Worm (Caenorhabditis elegans): ENCODE measurements around the gene ucr-2.2.

Gene ucr-2.2

ce11 chrX:15181454-15181853 lies 7.8 kb downstream of the ucr-2.2 start, which contains the start of gene pkhm-2 (continued):
- TF ChIP-seq mbf-1 (tag; optimal IDR thresholded peaks at IDR 0.05) (no peak), ZK546.5 (tag; optimal IDR thresholded peaks at IDR 0.05) (no peak), ztf-1 (GFP tag; conservative IDR thresholded peaks at IDR 0.05) (no peak), ceh-82 (tag; optimal IDR thresholded peaks at IDR 0.05) (peak; percentile 2), elt-1 (tag; optimal IDR thresholded peaks at IDR 0.05) (no peak), sem-4 (tag; optimal IDR thresholded peaks at IDR 0.05) (peak; percentile 84), sma-3 (GFP tag; optimal IDR thresholded peaks at IDR 0.05) (peak; percentile 94), nhr-6 (tag; optimal IDR thresholded peaks at IDR 0.05) (peak; percentile 58), ztf-4 (tag; optimal IDR thresholded peaks at IDR 0.05) (peak; percentile 47), nhr-25 (tag; optimal IDR thresholded peaks at IDR 0.05) (peak; percentile 92), mdl-1 (tag; optimal IDR thresholded peaks at IDR 0.05) (peak in 1 of 2 experiments; percentile 48)

ce11 chrX:15188510-15188909 lies 14.8 kb downstream of the ucr-2.2 start:
- peak; percentile 42 for TF ChIP-seq skn-1 (tag; optimal IDR thresholded peaks at IDR 0.05)
- no peak for TF ChIP-seq ceh-16 (tag; optimal IDR thresholded peaks at IDR 0.05)
- no peak for TF ChIP-seq crh-2 (tag; optimal IDR thresholded peaks at IDR 0.05)
- TF ChIP-seq nhr-21 (tag; optimal IDR thresholded peaks at IDR 0.05) = no peak
- TF ChIP-seq lin-13 (GFP tag; optimal IDR thresholded peaks at IDR 0.05) = no peak
- no peak for TF ChIP-seq sma-9 (GFP tag; optimal IDR thresholded peaks at IDR 0.05)
- TF ChIP-seq sma-9 (tag; optimal IDR thresholded peaks at IDR 0.05) = no peak
- TF ChIP-seq nhr-6 (tag; optimal IDR thresholded peaks at IDR 0.05) = no peak
- no peak for TF ChIP-seq nhr-25 (tag; optimal IDR thresholded peaks at IDR 0.05)

ce11 chrX:15188986-15189675 lies 15.4 kb downstream of the ucr-2.2 start:
- TF ChIP-seq gmeb-1 (tag; optimal IDR thresholded peaks at IDR 0.05) (no peak), sma-9 (GFP tag; optimal IDR thresholded peaks at IDR 0.05) (peak; percentile 87), sma-9 (tag; optimal IDR thresholded peaks at IDR 0.05) (no peak), ceh-82 (tag; optimal IDR thresholded peaks at IDR 0.05) (peak; percentile 23), F13H6.1 (tag; optimal IDR thresholded peaks at IDR 0.05) (peak; percentile 95), nhr-129 (tag; optimal IDR thresholded peaks at IDR 0.05) (peak; percentile 86), lin-13 (GFP tag; optimal IDR thresholded peaks at IDR 0.05) (peak; percentile 63), mdl-1 (tag; optimal IDR thresholded peaks at IDR 0.05) (peak; percentile 43 to 58), skn-1 (tag; optimal IDR thresholded peaks at IDR 0.05) (no peak), C34F6.9 (tag; optimal IDR thresholded peaks at IDR 0.05) (peak; percentile 75), sem-4 (tag; optimal IDR thresholded peaks at IDR 0.05) (peak; percentile 84), ZK546.5 (tag; optimal IDR thresholded peaks at IDR 0.05) (no peak), aly-2 (tag; optimal IDR thresholded peaks at IDR 0.05) (no peak), Y55F3AM.14 (GFP tag; optimal IDR thresholded peaks at IDR 0.05) (no peak), egl-27 (tag; optimal IDR thresholded peaks at IDR 0.05) (peak; percentile 77), nhr-21 (tag; optimal IDR thresholded peaks at IDR 0.05) (peak; percentile 9), zag-1 (tag; optimal IDR thresholded peaks at IDR 0.05) (peak; percentile 79), lin-11 (tag; optimal IDR thresholded peaks at IDR 0.05) (peak; percentile 31), elt-1 (tag; optimal IDR thresholded peaks at IDR 0.05) (no peak), ztf-11 (tag; optimal IDR thresholded peaks at IDR 0.05) (no peak), dmd-4 (tag; optimal IDR thresholded peaks at IDR 0.05) (no peak), ztf-4 (tag; optimal IDR thresholded peaks at IDR 0.05) (peak; percentile 85), mab-5 (tag; optimal IDR thresholded peaks at IDR 0.05) (peak; percentile 79), fos-1 (tag; optimal IDR thresholded peaks at IDR 0.05) (peak; percentile 5), crh-2 (tag; optimal IDR thresholded peaks at IDR 0.05) (peak; percentile 71), unc-55 (GFP tag; optimal IDR thresholded peaks at IDR 0.05) (peak; percentile 82), blmp-1 (tag; optimal IDR thresholded peaks at IDR 0.05; ENCODE audit: insufficient read depth) (no peak), lsy-2 (tag; optimal IDR thresholded peaks at IDR 0.05) (peak in 1 of 2 experiments; percentile 72), snpc-4 (tag; optimal IDR thresholded peaks at IDR 0.05) (peak; percentile 16)

- TF ChIP-seq lsy-2 (tag; optimal IDR thresholded peaks at IDR 0.05) = no peak
- no peak for TF ChIP-seq aly-2 (tag; optimal IDR thresholded peaks at IDR 0.05)
- no peak for TF ChIP-seq lin-39 (tag; optimal IDR thresholded peaks at IDR 0.05)
- TF ChIP-seq elt-3 (tag; optimal IDR thresholded peaks at IDR 0.05) = no peak
- no peak for TF ChIP-seq unc-62 (GFP tag; optimal IDR thresholded peaks at IDR 0.05)
- TF ChIP-seq peb-1 (tag; optimal IDR thresholded peaks at IDR 0.05) = no peak
- TF ChIP-seq ztf-11 (tag; optimal IDR thresholded peaks at IDR 0.05) = no peak
- TF ChIP-seq unc-39 (tag; optimal IDR thresholded peaks at IDR 0.05) = no peak
- TF ChIP-seq F13H6.1 (tag; optimal IDR thresholded peaks at IDR 0.05) = no peak
- no peak for TF ChIP-seq Y55F3AM.14 (GFP tag; optimal IDR thresholded peaks at IDR 0.05)
- no peak for TF ChIP-seq mab-5 (tag; optimal IDR thresholded peaks at IDR 0.05)
Measured at ce11 chrX:15189823-15190222, 16.1 kb downstream of the ucr-2.2 start, which contains the start of gene T10B10.4. TSS of gene T10B10.4 (plus strand) at chrX:15190123.

Measured in whole organism, L2 larva.